Worm (Caenorhabditis elegans) whole organism, mixed stage, embryonic: Measurements from ENCODE around the gene ykt-6.

Experiments
- M03D4.4 ChIP-seq: sonication (generic microtip); optimal IDR thresholded peaks from 2 replicates; lab custom pipeline; 2017; ENCODE audit warnings: mild to moderate bottlenecking, missing genetic modification characterization, missing compliant biosample characterization
- bed-3 ChIP-seq: fragments of 200-800 bp; sonication (Bioruptor generic); optimal IDR thresholded peaks from 3 replicates; lab custom pipeline; 2018; ENCODE audit warnings: mild to moderate bottlenecking, missing genetic modification characterization, moderate library complexity, missing compliant biosample characterization
- ceh-39 ChIP-seq: fragments of 150-350 bp; optimal IDR thresholded peaks from 2 replicates; lab custom pipeline; 2014; ENCODE audit warnings: missing biosample characterization, missing genetic modification characterization
- ceh-43 ChIP-seq: fragments of 200-800 bp; sonication (Bioruptor generic); optimal IDR thresholded peaks from 2 replicates; lab custom pipeline; 2018; ENCODE audit warnings: mild to moderate bottlenecking, missing genetic modification characterization, moderate library complexity, missing compliant biosample characterization
- ceh-83 ChIP-seq: fragments of 200-800 bp; sonication (Bioruptor generic); optimal IDR thresholded peaks from 2 replicates; lab custom pipeline; 2018; ENCODE audit warnings: mild to moderate bottlenecking, missing genetic modification characterization, missing compliant biosample characterization
- ces-1 ChIP-seq: fragments of 150-350 bp; optimal IDR thresholded peaks from 2 replicates; lab custom pipeline; 2014; ENCODE audit warnings: missing biosample characterization, missing genetic modification reagents, missing genetic modification characterization
- cnd-1 ChIP-seq: fragments of 200-800 bp; sonication (Bioruptor generic); optimal IDR thresholded peaks from 2 replicates; lab custom pipeline; 2018; ENCODE audit warnings: mild to moderate bottlenecking, missing genetic modification characterization, missing compliant biosample characterization
- drap-1 ChIP-seq: fragments of 200-800 bp; sonication (Bioruptor generic); optimal IDR thresholded peaks from 3 replicates; lab custom pipeline; 2018; ENCODE audit warnings: mild to moderate bottlenecking, missing genetic modification characterization, missing compliant biosample characterization
- elt-1 ChIP-seq: sonication (generic microtip); optimal IDR thresholded peaks from 2 replicates; lab custom pipeline; 2017; ENCODE audit warnings: missing genetic modification characterization, mild to moderate bottlenecking, missing compliant biosample characterization, antibody characterized with exemption, moderate library complexity, borderline replicate concordance; ENCODE audit not compliant: insufficient read depth
- elt-3 ChIP-seq: fragments of 150-350 bp; optimal IDR thresholded peaks from 2 replicates; lab custom pipeline; 2014; ENCODE audit warnings: missing biosample characterization, missing genetic modification characterization
- flh-1 ChIP-seq: fragments of 200-800 bp; sonication (Bioruptor generic); optimal IDR thresholded peaks from 2 replicates; lab custom pipeline; 2018; ENCODE audit warnings: mild to moderate bottlenecking, missing genetic modification characterization, moderate library complexity, missing compliant biosample characterization
- lin-13 ChIP-seq: fragments of 150-350 bp; optimal IDR thresholded peaks from 2 replicates; lab custom pipeline; 2014; ENCODE audit warnings: missing biosample characterization, missing genetic modification characterization
- lin-32 ChIP-seq: fragments of 200-800 bp; sonication (Bioruptor generic); optimal IDR thresholded peaks from 2 replicates; lab custom pipeline; 2018; ENCODE audit warnings: mild to moderate bottlenecking, missing genetic modification characterization, missing compliant biosample characterization
- lsy-2 ChIP-seq: fragments of 150-350 bp; optimal IDR thresholded peaks from 2 replicates; lab custom pipeline; 2014; ENCODE audit warnings: missing biosample characterization, missing genetic modification characterization
- mab-5 ChIP-seq: fragments of 150-350 bp; optimal IDR thresholded peaks from 2 replicates; lab custom pipeline; 2014; ENCODE audit warnings: missing biosample characterization, missing genetic modification characterization
- mep-1 ChIP-seq: fragments of 150-350 bp; optimal IDR thresholded peaks from 2 replicates; lab custom pipeline; 2017; ENCODE audit warnings: missing biosample characterization, missing genetic modification reagents, missing genetic modification characterization, inconsistent platforms
- nhr-12 ChIP-seq: fragments of 150-350 bp; optimal IDR thresholded peaks from 2 replicates; lab custom pipeline; 2014; ENCODE audit warnings: missing biosample characterization, missing genetic modification characterization
- nhr-2 ChIP-seq: fragments of 150-350 bp; optimal IDR thresholded peaks from 2 replicates; lab custom pipeline; 2014; ENCODE audit warnings: missing biosample characterization, missing genetic modification characterization
- nhr-237 ChIP-seq: fragments of 150-350 bp; optimal IDR thresholded peaks from 2 replicates; lab custom pipeline; 2014; ENCODE audit warnings: missing biosample characterization, missing genetic modification characterization
- nhr-28 ChIP-seq: fragments of 150-350 bp; optimal IDR thresholded peaks from 2 replicates; lab custom pipeline; 2014; ENCODE audit warnings: missing biosample characterization, missing genetic modification characterization
- nhr-76 ChIP-seq: sonication (generic microtip); optimal IDR thresholded peaks from 2 replicates; lab custom pipeline; 2017; ENCODE audit warnings: missing biosample characterization, missing genetic modification characterization
- sem-2 ChIP-seq: fragments of 200-800 bp; sonication (Bioruptor generic); optimal IDR thresholded peaks from 2 replicates; lab custom pipeline; 2018; ENCODE audit warnings: mild to moderate bottlenecking, missing genetic modification characterization, missing compliant biosample characterization
- snpc-4 ChIP-seq: fragments of 150-350 bp; optimal IDR thresholded peaks from 2 replicates; lab custom pipeline; 2014; ENCODE audit warnings: missing biosample characterization, missing genetic modification characterization
- sptf-1 ChIP-seq: sonication (generic microtip); optimal IDR thresholded peaks from 2 replicates; lab custom pipeline; 2017; ENCODE audit warnings: mild to moderate bottlenecking, missing genetic modification characterization, moderate library complexity, missing compliant biosample characterization
- tbx-8 ChIP-seq: fragments of 200-800 bp; sonication (Bioruptor generic); optimal IDR thresholded peaks from 2 replicates; lab custom pipeline; 2018; ENCODE audit warnings: mild to moderate bottlenecking, missing genetic modification characterization, moderate library complexity, missing compliant biosample characterization
- unc-120 ChIP-seq: sonication (generic microtip); optimal IDR thresholded peaks from 2 replicates; lab custom pipeline; 2017; ENCODE audit warnings: missing genetic modification characterization, missing compliant biosample characterization; ENCODE audit not compliant: poor library complexity, severe bottlenecking
- unc-62 ChIP-seq: fragments of 150-350 bp; optimal IDR thresholded peaks from 2 replicates; lab custom pipeline; 2014; ENCODE audit warnings: missing biosample characterization, missing genetic modification reagents, missing genetic modification characterization
- zip-8 ChIP-seq: fragments of 150-350 bp; optimal IDR thresholded peaks from 2 replicates; lab custom pipeline; 2014; ENCODE audit warnings: missing biosample characterization, missing genetic modification characterization
- ztf-11 ChIP-seq: fragments of 150-350 bp; optimal IDR thresholded peaks from 2 replicates; lab custom pipeline; 2014; ENCODE audit warnings: missing biosample characterization, missing genetic modification characterization

Gene ykt-6

ce11 chrIII:7308600-7309109 lies 21.3 kb upstream of the ykt-6 start, which contains the start of gene acbp-4:
acbp-4 (minus strand) TSS chrIII:7309109.
- TF ChIP-seq nhr-237 = no peak
- no peak for TF ChIP-seq ceh-43 (GFP tag; lab: Kevin White, UChicago)
- no peak for TF ChIP-seq mab-5
- TF ChIP-seq bed-3 (GFP tag; lab: Kevin White, UChicago) = no peak
- TF ChIP-seq drap-1 (GFP tag; lab: Kevin White, UChicago) = no peak
- TF ChIP-seq nhr-12 (tag; lab: Kevin White, UChicago) = no peak
- TF ChIP-seq M03D4.4 (tag; lab: Kevin White, UChicago) = no peak
- TF ChIP-seq zip-8 = no peak
- TF ChIP-seq nhr-76 = no peak

DNA sequence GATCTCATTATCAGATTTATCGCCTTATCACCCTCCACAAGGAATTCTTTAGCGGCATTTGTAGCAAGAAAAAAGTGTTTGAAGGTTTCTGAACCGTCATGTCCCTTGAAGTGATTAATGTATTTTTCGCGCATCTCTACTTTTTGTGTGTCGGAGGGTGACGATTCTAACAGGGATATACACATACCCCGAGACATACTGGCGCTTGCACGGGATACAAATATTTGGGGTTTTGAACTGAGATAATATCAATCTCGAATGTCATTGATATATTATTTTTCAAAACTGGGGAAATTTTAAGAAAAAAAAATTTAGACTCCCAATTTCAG lies 18.2 kb upstream of the ykt-6 start:
- TF ChIP-seq lin-13 (no peak), nhr-2 (tag; lab: Kevin White, UChicago) (no peak), ceh-43 (GFP tag; lab: Kevin White, UChicago) (no peak), nhr-76 (no peak), ces-1 (GFP tag; lab: Kevin White, UChicago) (no peak), ztf-11 (no peak), bed-3 (GFP tag; lab: Kevin White, UChicago) (no peak), nhr-12 (tag; lab: Kevin White, UChicago) (no peak), mab-5 (no peak), sptf-1 (tag; lab: Kevin White, UChicago) (no peak), elt-3 (tag; lab: Kevin White, UChicago) (no peak), sem-2 (GFP tag; lab: Kevin White, UChicago) (no peak), lin-32 (GFP tag; lab: Kevin White, UChicago) (no peak), ceh-39 (no peak), M03D4.4 (tag; lab: Kevin White, UChicago) (no peak), drap-1 (GFP tag; lab: Kevin White, UChicago) (no peak), nhr-28 (tag; lab: Kevin White, UChicago) (no peak), ceh-83 (no peak), unc-120 (no peak)
- TF ChIP-seq, all 35 proteins: peak for 0

DNA sequence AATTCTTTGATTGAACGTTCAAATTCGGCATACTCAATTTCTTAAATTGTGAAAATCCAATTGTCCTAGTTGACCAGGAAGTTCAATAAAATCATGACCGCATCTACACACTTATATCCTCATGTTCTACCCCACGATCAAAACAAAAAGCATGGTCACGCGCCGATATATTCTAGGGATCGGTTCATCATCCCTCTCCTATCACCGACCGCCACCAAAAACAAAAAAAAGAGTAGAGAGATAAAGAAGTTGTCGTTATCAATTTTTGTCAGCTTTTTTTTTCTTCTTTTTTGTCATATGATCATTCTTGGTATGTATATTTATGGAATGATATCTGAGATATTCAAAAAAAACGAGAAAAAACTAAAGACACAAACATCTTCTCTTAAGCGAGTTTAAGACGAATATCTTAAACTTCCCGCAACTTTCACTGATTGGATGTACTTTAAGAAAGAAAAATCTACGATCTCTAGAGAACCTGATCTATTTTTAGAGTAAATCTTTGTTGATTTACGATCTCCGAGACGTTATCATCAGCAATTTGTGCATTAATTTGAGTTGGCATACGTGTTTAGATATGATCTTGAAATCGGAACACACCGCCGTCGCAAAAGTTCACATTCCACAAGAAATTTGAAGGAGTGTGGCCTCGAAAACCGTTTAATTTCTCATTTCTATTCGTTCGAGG lies 17.7 kb upstream of the ykt-6 start:
- TF ChIP-seq elt-1 (peak; percentile 44), ztf-11 (no peak)

ce11 chrIII:7301668-7302067 lies 14.3 kb upstream of the ykt-6 start:
- no peak for TF ChIP-seq bed-3 (GFP tag; lab: Kevin White, UChicago)
- TF ChIP-seq ceh-39 = no peak
- TF ChIP-seq zip-8 = no peak
- no peak for TF ChIP-seq drap-1 (GFP tag; lab: Kevin White, UChicago)
- TF ChIP-seq ceh-43 (GFP tag; lab: Kevin White, UChicago) = no peak
- no peak for TF ChIP-seq mep-1 (tag; lab: Kevin White, UChicago)
- TF ChIP-seq snpc-4 = no peak
- TF ChIP-seq nhr-2 (tag; lab: Kevin White, UChicago) = no peak
- no peak for TF ChIP-seq ces-1 (GFP tag; lab: Kevin White, UChicago)
- no peak for TF ChIP-seq nhr-76
- TF ChIP-seq nhr-12 (tag; lab: Kevin White, UChicago) = no peak
- no peak for TF ChIP-seq elt-3 (tag; lab: Kevin White, UChicago)
- TF ChIP-seq unc-120 = no peak
- TF ChIP-seq sptf-1 (tag; lab: Kevin White, UChicago) = no peak
- TF ChIP-seq tbx-8 (GFP tag; lab: Kevin White, UChicago) = no peak
- TF ChIP-seq, all 35 proteins: peak for 0

DNA sequence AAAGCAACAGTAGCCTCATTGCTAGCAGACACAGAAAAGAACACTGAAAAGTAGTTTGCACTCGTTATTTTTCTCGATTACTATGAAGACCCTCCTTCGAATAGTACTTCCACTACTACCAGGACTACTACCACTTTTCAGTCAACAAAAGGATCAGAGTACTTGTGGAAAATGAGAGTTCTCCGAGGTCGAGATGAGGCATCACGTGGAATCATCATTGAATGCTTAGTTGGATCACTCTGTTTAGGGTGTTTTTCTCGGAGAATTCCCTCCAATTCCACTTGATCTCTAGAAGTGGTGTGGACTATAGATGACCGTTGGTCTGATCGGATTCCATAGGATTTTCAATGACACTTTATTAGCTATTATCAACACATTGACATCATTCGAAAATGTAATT lies 13.4 kb upstream of the ykt-6 start:
- TF ChIP-seq elt-1 (no peak), sem-2 (GFP tag; lab: Kevin White, UChicago) (no peak)

DNA sequence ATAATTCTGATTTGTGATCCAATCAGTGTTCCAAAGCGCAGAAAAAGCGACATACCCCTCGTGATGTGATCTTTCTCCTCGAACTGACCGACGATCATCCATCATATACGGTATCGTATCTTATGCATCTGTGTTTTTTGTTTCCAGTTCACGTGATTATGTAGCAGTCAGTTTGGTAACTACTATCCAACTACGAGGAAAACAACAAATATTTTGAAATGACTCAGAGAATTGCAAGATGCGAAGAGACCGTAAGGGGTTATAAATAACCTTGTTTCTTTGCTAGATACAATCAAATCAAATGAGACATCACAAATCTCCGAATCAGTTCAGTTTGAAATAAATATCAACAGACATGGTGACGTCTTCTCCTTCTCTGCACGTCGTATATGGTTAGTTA lies 12.8 kb upstream of the ykt-6 start:
- TF ChIP-seq lin-32 (GFP tag; lab: Kevin White, UChicago) = no peak
- TF ChIP-seq cnd-1 = no peak
- TF ChIP-seq flh-1 (GFP tag; lab: Kevin White, UChicago) = no peak
- TF ChIP-seq unc-62 = no peak
- no peak for TF ChIP-seq elt-3 (tag; lab: Kevin White, UChicago)
- TF ChIP-seq lsy-2 (tag; lab: Kevin White, UChicago) = no peak
- no peak for TF ChIP-seq mab-5
- no peak for TF ChIP-seq unc-120
